2 fruit fly cellular contexts compared by ENCODE assay signal in the genomic region with DNA sequence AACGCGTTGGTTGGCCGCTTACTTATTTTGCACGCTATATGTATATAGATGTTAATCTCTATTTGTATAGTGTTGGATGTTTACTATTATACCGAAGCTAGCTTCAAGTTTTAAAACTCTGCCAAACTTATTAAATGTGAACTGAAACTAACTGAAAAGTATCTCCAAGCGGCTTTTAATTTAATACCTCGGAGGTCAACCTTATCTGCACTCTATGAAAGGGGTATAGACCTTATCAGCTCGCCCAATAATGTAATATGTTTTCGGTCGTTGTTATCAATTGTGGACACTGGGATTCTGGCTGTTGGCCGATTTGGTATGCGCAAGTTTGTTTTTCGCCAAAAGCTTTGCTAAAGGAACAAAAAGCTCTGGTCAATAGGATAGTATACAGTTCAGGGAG.
TF ChIP-seq lines count a peak whose summit lies in the region.

No protein-coding gene starts in this region.

- no peak for TF ChIP-seq CTCF in whole organism, embryonic (GFP tag; optimal IDR thresholded peaks at IDR 0.05; lab: Kevin White, UChicago)

TF ChIP-seq in whole organism, embryonic, 481 proteins besides CTCF, POLR2A, EP300 and RAD21:
- TF ChIP-seq sug (tag; optimal IDR thresholded peaks at IDR 0.05; lab: Kevin White, UChicago): peak; percentile 36
- TF ChIP-seq Six4 (GFP tag; optimal IDR thresholded peaks at IDR 0.05; lab: Kevin White, UChicago): no peak
- TF ChIP-seq sens (GFP tag; lab: Kevin White, UChicago): peak; percentile 60
- no peak for TF ChIP-seq nom (GFP tag; optimal IDR thresholded peaks at IDR 0.05; lab: Kevin White, UChicago)
- TF ChIP-seq exex (tag; optimal IDR thresholded peaks at IDR 0.05; lab: Kevin White, UChicago): peak; percentile 57
- peak; percentile 1 for TF ChIP-seq CG13894 (tag; optimal IDR thresholded peaks at IDR 0.05; lab: Kevin White, UChicago)
- peak; percentile 40 for TF ChIP-seq mirr (GFP tag; optimal IDR thresholded peaks at IDR 0.05; lab: Kevin White, UChicago)
- peak; percentile 10 for TF ChIP-seq grn (GFP tag; optimal IDR thresholded peaks at IDR 0.05; lab: Kevin White, UChicago)

TF ChIP-seq in whole organism, prepupa, 60 proteins besides CTCF, POLR2A, EP300 and RAD21:
- TF ChIP-seq Lpt (GFP tag; optimal IDR thresholded peaks at IDR 0.05; lab: Kevin White, UChicago) (no peak), OdsH (GFP tag; optimal IDR thresholded peaks at IDR 0.05; lab: Kevin White, UChicago) (no peak), CG11294 (GFP tag; IDR thresholded peaks at IDR 0.05; lab: Robert Waterston, UW) (no peak), net (GFP tag; optimal IDR thresholded peaks at IDR 0.05; lab: Kevin White, UChicago) (no peak), Eip93F (GFP tag; optimal IDR thresholded peaks at IDR 0.05; lab: Kevin White, UChicago) (no peak), svp (GFP tag; lab: Kevin White, UChicago) (peak; percentile 76), CG8119 (GFP tag; IDR thresholded peaks at IDR 0.05; lab: Robert Waterston, UW) (no peak), eg (GFP tag; IDR thresholded peaks at IDR 0.05; lab: Robert Waterston, UW) (no peak), CG10669 (GFP tag; optimal IDR thresholded peaks at IDR 0.05; lab: Kevin White, UChicago) (no peak), fd85E (GFP tag; optimal IDR thresholded peaks at IDR 0.05; lab: Kevin White, UChicago) (no peak), Sox14 (GFP tag; optimal IDR thresholded peaks at IDR 0.05; lab: Kevin White, UChicago) (no peak), achi (GFP tag; optimal IDR thresholded peaks at IDR 0.05; lab: Kevin White, UChicago) (no peak), CG6854 (GFP tag; optimal IDR thresholded peaks at IDR 0.05; lab: Kevin White, UChicago) (no peak), fkh (GFP tag; optimal IDR thresholded peaks at IDR 0.05; lab: Kevin White, UChicago) (peak; percentile 1)
